Fruit fly (Drosophila melanogaster): ENCODE measurements around the gene rtet.

Gene rtet

DNA sequence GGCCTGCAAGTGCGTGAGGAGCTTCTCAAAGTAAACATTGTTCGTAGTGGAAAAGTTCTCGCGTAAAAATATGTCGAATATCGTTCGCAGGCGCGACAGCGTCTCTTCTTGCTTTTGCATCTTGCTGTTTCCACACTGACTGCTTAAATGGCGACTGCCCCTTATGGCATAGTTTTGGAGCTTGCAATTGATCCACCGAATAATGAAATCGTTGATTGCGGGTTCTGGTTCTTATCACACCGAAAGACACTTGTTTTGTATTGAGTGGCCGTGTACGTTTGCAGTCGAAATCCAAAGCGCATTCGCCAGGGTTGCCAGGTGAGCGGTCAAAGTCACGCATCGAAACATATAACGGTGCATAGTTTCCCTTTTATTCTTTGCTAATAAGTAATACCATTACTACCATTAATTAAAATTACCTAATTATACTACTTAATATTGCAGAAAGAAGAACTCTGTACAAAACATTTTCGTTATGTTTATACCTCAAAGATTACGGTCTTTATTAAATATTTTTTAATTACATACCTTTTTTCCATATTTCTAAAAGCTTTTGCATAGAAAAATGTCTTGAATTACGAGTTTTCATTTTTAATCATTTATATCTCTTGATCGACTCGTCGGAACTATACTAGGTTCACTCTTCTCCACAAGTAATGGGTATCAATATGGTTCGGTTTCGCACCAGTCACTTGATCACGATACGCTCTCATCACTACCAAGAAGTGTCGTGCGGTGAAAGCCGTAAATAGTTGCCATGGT, 6.6 kb upstream of the rtet start, which contains the start of the genes CG7044 and Tbc1d22 (continued):
- TF ChIP-seq Fer1 (GFP tag; optimal IDR thresholded peaks at IDR 0.05) (no peak), D19B (GFP tag; optimal IDR thresholded peaks at IDR 0.05) (peak; percentile 98), bowl (GFP tag; IDR thresholded peaks at IDR 0.05) (no peak), CG10979 (tag; optimal IDR thresholded peaks at IDR 0.05) (peak; percentile 24), lilli (GFP tag; optimal IDR thresholded peaks at IDR 0.05) (peak; percentile 68), dpn (GFP tag; optimal IDR thresholded peaks at IDR 0.05) (peak; percentile 38 to 70), CG17802 (tag; optimal IDR thresholded peaks at IDR 0.05) (no peak), Neu2 (GFP tag; optimal IDR thresholded peaks at IDR 0.05; ENCODE audit: borderline replicate concordance) (no peak), CG6854 (GFP tag; optimal IDR thresholded peaks at IDR 0.05) (no peak), CG6175 (GFP tag; IDR thresholded peaks at IDR 0.05) (no peak), danr (GFP tag; IDR thresholded peaks at IDR 0.05) (no peak), CG10366 (GFP tag; IDR thresholded peaks at IDR 0.05) (no peak; the same call in 1 of the 2 replicates), lab (GFP tag; optimal IDR thresholded peaks at IDR 0.05) (no peak), kni (GFP tag; optimal IDR thresholded peaks at IDR 0.05) (no peak), CG2129 (GFP tag; IDR thresholded peaks at IDR 0.05; ENCODE audit: partially characterized antibody) (no peak), crol (GFP tag; IDR thresholded peaks at IDR 0.05) (no peak), crp (GFP tag; optimal IDR thresholded peaks at IDR 0.05) (peak in 1 of 2 experiments; percentile 19), wor (GFP tag; IDR thresholded peaks at IDR 0.05) (peak; percentile 14; the same call in 1 of the 2 replicates), bsh (GFP tag; optimal IDR thresholded peaks at IDR 0.05) (peak in 1 of 2 experiments; percentile 15), fd96Cb (tag; optimal IDR thresholded peaks at IDR 0.05) (no peak), unc-4 (GFP tag; IDR thresholded peaks at IDR 0.05; ENCODE audit: partially characterized antibody) (no peak; the same call in 1 of the 2 replicates), CoRest (tag; optimal IDR thresholded peaks at IDR 0.05) (peak; percentile 82), CG16813 (GFP tag; IDR thresholded peaks at IDR 0.05; ENCODE audit: partially characterized antibody) (peak; percentile 40; the same call in 2 of the 3 replicates), CG16779 (GFP tag; IDR thresholded peaks at IDR 0.05) (no peak), otp (GFP tag; IDR thresholded peaks at IDR 0.05) (no peak), seq (GFP tag; IDR thresholded peaks at IDR 0.05) (no peak), CG12942 (GFP tag; optimal IDR thresholded peaks at IDR 0.05) (peak; percentile 56), luna (GFP tag; optimal IDR thresholded peaks at IDR 0.05) (no peak), CG16815 (GFP tag; optimal IDR thresholded peaks at IDR 0.05) (peak; percentile 70), trh (GFP tag; optimal IDR thresholded peaks at IDR 0.05) (no peak), Blimp-1 (GFP tag; optimal IDR thresholded peaks at IDR 0.05) (peak; percentile 18), gt (GFP tag; IDR thresholded peaks at IDR 0.05) (no peak), h (optimal IDR thresholded peaks at IDR 0.05) (no peak), CG14710 (tag; optimal IDR thresholded peaks at IDR 0.05) (peak; percentile 71), slbo (GFP tag; IDR thresholded peaks at IDR 0.05) (peak; percentile 68), BEAF-32 (GFP tag; optimal IDR thresholded peaks at IDR 0.05) (peak; percentile 81), dati (GFP tag; IDR thresholded peaks at IDR 0.05) (no peak), oc (tag; optimal IDR thresholded peaks at IDR 0.05) (no peak), dimm (GFP tag; IDR thresholded peaks at IDR 0.05) (no peak), Dad (GFP tag; optimal IDR thresholded peaks at IDR 0.05) (no peak), CG3847 (GFP tag; IDR thresholded peaks at IDR 0.05) (peak; percentile 36; the same call in 1 of the 2 replicates), CG3281 (GFP tag; optimal IDR thresholded peaks at IDR 0.05) (no peak), Elba2 (GFP tag; optimal IDR thresholded peaks at IDR 0.05) (no peak), CG15601 (tag; optimal IDR thresholded peaks at IDR 0.05) (peak; percentile 25), CG8290 (GFP tag; optimal IDR thresholded peaks at IDR 0.05) (peak; percentile 52), CG8290 (tag; optimal IDR thresholded peaks at IDR 0.05) (peak in 1 of 2 experiments; percentile 47), CG31365 (tag; optimal IDR thresholded peaks at IDR 0.05) (no peak), mld (GFP tag; IDR thresholded peaks at IDR 0.05; ENCODE audit: partially characterized antibody) (no peak), nerfin-2 (GFP tag; IDR thresholded peaks at IDR 0.05; ENCODE audit: partially characterized antibody) (no peak)
